Fruit fly (Drosophila melanogaster) whole organism, wandering third instar larva: ENCODE data around the gene PH4alphaSG2.

Source experiments
- Abd-B ChIP-seq: fragments of >200 bp; optimal IDR thresholded peaks from 2 replicates; lab custom pipeline; 2017; ENCODE audit warnings: missing biosample characterization, missing genetic modification characterization
- Dfd ChIP-seq: fragments of >200 bp; optimal IDR thresholded peaks from 2 replicates; lab custom pipeline; 2017; ENCODE audit warnings: missing biosample characterization, missing genetic modification characterization
- Jra ChIP-seq: sonication (Bioruptor generic); optimal IDR thresholded peaks from 2 replicates; lab custom pipeline; 2016; ENCODE audit warnings: missing biosample characterization, missing genetic modification characterization
- dmrt93B ChIP-seq: fragments of 200-800 bp; sonication (Bioruptor generic); optimal IDR thresholded peaks from 2 replicates; lab custom pipeline; 2018; ENCODE audit warnings: missing biosample characterization, mild to moderate bottlenecking, missing genetic modification characterization
- pan ChIP-seq: fragments of >200 bp; optimal IDR thresholded peaks from 2 replicates; lab custom pipeline; 2017
- psq ChIP-seq: fragments of 200-800 bp; sonication (Bioruptor generic); optimal IDR thresholded peaks from 3 replicates; lab custom pipeline; 2017; ENCODE audit warnings: missing biosample characterization, mild to moderate bottlenecking, missing genetic modification characterization, moderate library complexity

DNA sequence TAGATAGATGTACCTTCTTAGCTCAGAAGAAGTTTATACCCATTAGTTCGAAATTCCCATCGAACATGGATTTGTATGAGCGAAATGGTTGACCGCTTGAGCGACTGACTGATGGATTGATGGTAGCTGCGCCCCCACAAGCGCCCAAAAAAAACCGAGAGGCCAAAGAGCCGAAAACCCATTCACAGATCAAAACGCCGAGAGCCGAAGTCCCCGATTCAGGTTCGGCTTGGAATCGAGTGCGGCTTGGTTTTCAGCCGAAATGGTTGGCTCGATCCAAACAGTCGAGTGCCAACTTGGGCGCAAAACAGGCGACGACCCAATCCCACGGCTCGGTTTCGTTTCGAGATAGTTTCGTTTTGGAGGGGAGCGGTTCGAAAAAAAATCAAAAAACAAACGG lies 29.7 kb upstream of the PH4alphaSG2 start:
- TF ChIP-seq psq (GFP tag; lab: Kevin White, UChicago) (no peak), Dfd (no peak), pan (lab: Kevin White, UChicago) (no peak), dmrt93B (no peak), Jra (GFP tag; lab: Kevin White, UChicago) (no peak), Abd-B (GFP tag; lab: Kevin White, UChicago) (no peak)
